Fruit fly (Drosophila melanogaster): ENCODE results near the gene CG34247.

CG34247 gene

DNA sequence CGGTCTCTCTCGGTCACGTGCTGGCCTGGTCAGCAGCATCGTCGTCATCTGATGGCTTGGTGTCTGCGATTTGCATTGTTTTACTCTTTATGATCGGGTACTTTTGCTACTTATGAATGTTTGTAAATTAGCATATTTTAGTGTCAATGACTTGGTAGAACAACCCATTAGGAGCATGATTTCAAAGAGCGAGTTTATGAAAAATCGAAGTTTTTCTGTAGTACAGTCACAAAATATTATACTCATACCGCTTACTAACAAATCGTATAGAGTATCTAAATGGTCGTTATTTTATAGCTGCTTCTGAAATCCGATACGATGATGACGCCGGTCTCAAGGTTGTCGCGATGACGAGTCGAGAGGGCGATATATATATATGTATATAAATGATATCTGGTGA is 24.9 kb upstream of the CG34247 start (continued):
- TF ChIP-seq chinmo (GFP tag; IDR thresholded peaks at IDR 0.05; ENCODE audit: partially characterized antibody) (0 out of 4 replicates have a peak, but pooled peaks have one; percentile 47), run (tag; optimal IDR thresholded peaks at IDR 0.05) (peak; percentile 6), CG8765 (GFP tag; IDR thresholded peaks at IDR 0.05) (no peak), kni (GFP tag; optimal IDR thresholded peaks at IDR 0.05) (no peak), CG5180 (GFP tag; optimal IDR thresholded peaks at IDR 0.05) (no peak), yki (optimal IDR thresholded peaks at IDR 0.05) (no peak), Asciz (GFP tag; optimal IDR thresholded peaks at IDR 0.05) (no peak), Blimp-1 (GFP tag; optimal IDR thresholded peaks at IDR 0.05) (peak; percentile 23), fu2 (GFP tag; optimal IDR thresholded peaks at IDR 0.05) (no peak), Fer3 (tag; optimal IDR thresholded peaks at IDR 0.05) (no peak), so (GFP tag; IDR thresholded peaks at IDR 0.05) (peak; percentile 45; the same call in 1 of the 3 replicates), bsh (GFP tag; optimal IDR thresholded peaks at IDR 0.05) (peak; percentile 12 to 16), Rx (GFP tag; IDR thresholded peaks at IDR 0.05) (no peak), Med (GFP tag) (peak; percentile 79), CG42726 (GFP tag; IDR thresholded peaks at IDR 0.05; ENCODE audit: partially characterized antibody) (no peak), dysf (GFP tag; IDR thresholded peaks at IDR 0.05) (peak; percentile 56; the same call in 2 of the 3 replicates), CG32532 (GFP tag; IDR thresholded peaks at IDR 0.05) (no peak), CG43689 (GFP tag; IDR thresholded peaks at IDR 0.05) (no peak), HLH3B (GFP tag; IDR thresholded peaks at IDR 0.05) (peak; percentile 34; the same call in 1 of the 2 replicates), CoRest (tag; optimal IDR thresholded peaks at IDR 0.05) (peak; percentile 16), fd96Cb (tag; optimal IDR thresholded peaks at IDR 0.05) (peak; percentile 19), cwo (GFP tag; optimal IDR thresholded peaks at IDR 0.05) (peak; percentile 79), row (GFP tag; IDR thresholded peaks at IDR 0.05) (peak; percentile 66), Sry-δ (GFP tag; optimal IDR thresholded peaks at IDR 0.05) (no peak), Six4 (GFP tag; optimal IDR thresholded peaks at IDR 0.05) (no peak), CG12744 (GFP tag; optimal IDR thresholded peaks at IDR 0.05) (no peak), kah (GFP tag; optimal IDR thresholded peaks at IDR 0.05) (no peak), org-1 (GFP tag; optimal IDR thresholded peaks at IDR 0.05) (no peak), CG11398 (GFP tag; optimal IDR thresholded peaks at IDR 0.05) (no peak), Aef1 (GFP tag; IDR thresholded peaks at IDR 0.05) (0 out of 3 replicates have a peak, but pooled peaks have one; percentile 10), zfh2 (GFP tag; optimal IDR thresholded peaks at IDR 0.05) (no peak), sens (GFP tag) (peak; percentile 74), Neu2 (GFP tag; optimal IDR thresholded peaks at IDR 0.05; ENCODE audit: borderline replicate concordance) (no peak), CG7271 (tag; optimal IDR thresholded peaks at IDR 0.05) (no peak), Xbp1 (GFP tag; optimal IDR thresholded peaks at IDR 0.05) (peak; percentile 10), CG7357 (GFP tag; IDR thresholded peaks at IDR 0.05) (0 out of 3 replicates have a peak, but pooled peaks have one; percentile 32)

dm6 chr3L:16285346-16285911 is 24.0 kb upstream of the CG34247 start, which contains the start of gene CG13047:
CG13047 (minus strand) TSS chr3L:16285396.
- 0 out of 3 replicates have a peak, but pooled peaks have one; percentile 11 for TF ChIP-seq row (GFP tag; IDR thresholded peaks at IDR 0.05)
- peak; percentile 15 for TF ChIP-seq Oli (tag; optimal IDR thresholded peaks at IDR 0.05)
- TF ChIP-seq Oaz (GFP tag; IDR thresholded peaks at IDR 0.05): no peak
- TF ChIP-seq Blimp-1 (GFP tag; optimal IDR thresholded peaks at IDR 0.05): peak; percentile 7
- TF ChIP-seq CG2678 (tag; optimal IDR thresholded peaks at IDR 0.05): peak; percentile 36
- TF ChIP-seq CG2712 (tag; optimal IDR thresholded peaks at IDR 0.05): peak; percentile 11
- TF ChIP-seq CG17385 (GFP tag; optimal IDR thresholded peaks at IDR 0.05): no peak
- peak; percentile 5 for TF ChIP-seq CG17359 (tag; optimal IDR thresholded peaks at IDR 0.05)
- TF ChIP-seq Hr51 (GFP tag; optimal IDR thresholded peaks at IDR 0.05): peak in 1 of 2 experiments; percentile 54
- peak; percentile 24 for TF ChIP-seq CG13424 (tag; optimal IDR thresholded peaks at IDR 0.05)
- no peak for TF ChIP-seq esg (GFP tag; conservative IDR thresholded peaks at IDR 0.05)
- TF ChIP-seq chinmo (GFP tag; IDR thresholded peaks at IDR 0.05; ENCODE audit: partially characterized antibody): 0 out of 4 replicates have a peak, but pooled peaks have one; percentile 24
- TF ChIP-seq Abd-B (GFP tag; optimal IDR thresholded peaks at IDR 0.05): no peak
- no peak for TF ChIP-seq Hand (GFP tag; optimal IDR thresholded peaks at IDR 0.05)
- TF ChIP-seq CG11504 (tag; optimal IDR thresholded peaks at IDR 0.05): peak; percentile 55
- TF ChIP-seq tgo (GFP tag; IDR thresholded peaks at IDR 0.05): 0 out of 3 replicates have a peak, but pooled peaks have one; percentile 21
- peak; percentile 25 for TF ChIP-seq CG7839 (tag; optimal IDR thresholded peaks at IDR 0.05)
